Worm (Caenorhabditis elegans) whole organism, early embryonic: Measurements from ENCODE around the gene B0244.7.

Experiments
- ama-1 ChIP-seq: fragments of 150-350 bp; optimal IDR thresholded peaks from 2 replicates; lab custom pipeline; 2014
- ceh-13 ChIP-seq: fragments of 200-800 bp; sonication (Bioruptor generic); optimal IDR thresholded peaks from 2 replicates; lab custom pipeline; 2018; ENCODE audit warnings: mild to moderate bottlenecking, missing genetic modification characterization, missing compliant biosample characterization
- hmg-4 ChIP-seq: fragments of 200-800 bp; sonication (Bioruptor generic); optimal IDR thresholded peaks from 2 replicates; lab custom pipeline; 2018; ENCODE audit warnings: mild to moderate bottlenecking, missing genetic modification characterization, missing compliant biosample characterization
- tra-4 ChIP-seq: sonication (generic microtip); optimal IDR thresholded peaks from 2 replicates; lab custom pipeline; 2017; ENCODE audit warnings: missing genetic modification characterization, missing compliant biosample characterization

DNA sequence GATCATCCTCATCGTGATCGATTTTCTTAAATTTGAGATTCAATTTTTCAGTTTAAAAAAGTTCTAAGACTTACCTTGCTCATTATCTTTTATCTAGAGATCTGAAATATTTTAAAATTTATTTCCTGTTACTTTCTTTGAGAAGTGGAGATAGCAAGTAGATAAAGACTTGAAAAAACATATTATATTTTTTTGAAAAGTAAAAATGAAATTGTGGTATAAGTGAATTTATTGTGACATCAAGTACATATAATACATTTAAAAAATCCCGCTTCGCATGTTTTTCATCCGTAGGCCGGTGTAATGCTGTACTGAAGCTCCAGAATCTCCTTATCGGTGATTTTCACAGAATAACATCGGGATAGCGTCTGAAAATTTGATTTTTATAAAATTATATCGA lies 34.0 kb upstream of the B0244.7 start, which contains the start of gene B0336.7:
- TF ChIP-seq ama-1 (lab: Kevin White, UChicago), result no peak
- TF ChIP-seq hmg-4 (GFP tag; lab: Kevin White, UChicago), result no peak
- TF ChIP-seq tra-4 (tag; lab: Kevin White, UChicago), result no peak
- no peak for TF ChIP-seq ceh-13
